Fruit fly (Drosophila melanogaster): ENCODE data around the gene Pgk.

The Pgk gene

dm6 chr2L:2751904-2752459 is 886 bp downstream of the Pgk start, which contains the start of gene Bacc (continued):
- peak; percentile 84 for TF ChIP-seq CG15011 (GFP tag; optimal IDR thresholded peaks at IDR 0.05)
- no peak for TF ChIP-seq CG10366 (GFP tag; IDR thresholded peaks at IDR 0.05)
- TF ChIP-seq Optix (GFP tag; IDR thresholded peaks at IDR 0.05): no peak
- TF ChIP-seq CG18764 (GFP tag; optimal IDR thresholded peaks at IDR 0.05): peak; percentile 78
- peak; percentile 70 to 92 for TF ChIP-seq Hr51 (GFP tag; optimal IDR thresholded peaks at IDR 0.05)
- TF ChIP-seq sens-2 (GFP tag; IDR thresholded peaks at IDR 0.05): no peak
- TF ChIP-seq lola (GFP tag; optimal IDR thresholded peaks at IDR 0.05): peak in 1 of 3 experiments; percentile 73
- TF ChIP-seq ftz-f1 (GFP tag; optimal IDR thresholded peaks at IDR 0.05): no peak
- peak; percentile 79 for TF ChIP-seq CG6813 (GFP tag; optimal IDR thresholded peaks at IDR 0.05)
- no peak for TF ChIP-seq sim (GFP tag; IDR thresholded peaks at IDR 0.05)
- TF ChIP-seq CG9932 (GFP tag; IDR thresholded peaks at IDR 0.05): no peak
- TF ChIP-seq Xrp1 (GFP tag; IDR thresholded peaks at IDR 0.05): no peak
- TF ChIP-seq Kr (GFP tag; optimal IDR thresholded peaks at IDR 0.05): no peak

DNA sequence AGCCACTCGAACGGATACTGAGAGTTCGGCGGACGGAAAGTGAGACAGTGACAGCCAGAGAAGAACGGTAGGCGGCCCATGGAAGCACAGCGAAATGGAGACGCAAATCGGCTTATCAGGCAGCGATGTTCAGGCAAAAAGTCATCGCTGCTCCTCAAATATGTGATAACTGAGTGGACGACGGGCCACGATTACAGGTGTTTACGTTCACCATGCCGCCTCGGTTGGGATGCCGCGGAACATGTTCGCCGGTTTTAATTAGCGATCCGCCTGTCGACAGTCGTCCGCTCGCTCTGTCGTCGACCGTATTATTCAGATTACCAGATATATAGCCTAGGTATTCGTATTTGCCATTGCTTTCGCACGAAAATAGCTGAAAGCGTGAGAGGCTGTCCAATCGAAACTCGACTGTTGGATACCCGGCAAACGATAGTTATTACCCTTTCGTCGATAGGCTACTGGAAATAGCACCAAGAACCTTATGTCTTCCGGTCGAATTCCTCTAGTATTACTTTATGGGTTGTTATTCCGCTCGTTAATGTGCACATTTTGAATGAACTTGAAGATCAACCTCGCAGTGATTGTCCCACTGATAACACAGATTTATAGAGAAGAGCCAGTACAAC is 1.7 kb downstream of the Pgk start:
- TF ChIP-seq BEAF-32 (GFP tag; optimal IDR thresholded peaks at IDR 0.05) (peak; percentile 4), CG12391 (tag; optimal IDR thresholded peaks at IDR 0.05) (no peak), ab (GFP tag; optimal IDR thresholded peaks at IDR 0.05) (no peak), tll (GFP tag; optimal IDR thresholded peaks at IDR 0.05) (no peak), exex (tag; optimal IDR thresholded peaks at IDR 0.05) (peak; percentile 77), CG12769 (tag; optimal IDR thresholded peaks at IDR 0.05) (peak; percentile 82), CG31224 (GFP tag; IDR thresholded peaks at IDR 0.05) (no peak), CG10543 (GFP tag; optimal IDR thresholded peaks at IDR 0.05) (peak; percentile 89), Dip3 (GFP tag; optimal IDR thresholded peaks at IDR 0.05) (no peak), sug (tag; optimal IDR thresholded peaks at IDR 0.05) (peak; percentile 81), Bteb2 (GFP tag; optimal IDR thresholded peaks at IDR 0.05) (no peak), Trl (optimal IDR thresholded peaks at IDR 0.05) (peak in 1 of 2 experiments; percentile 55), Trl (GFP tag; optimal IDR thresholded peaks at IDR 0.05) (no peak), Dll (GFP tag; IDR thresholded peaks at IDR 0.05; ENCODE audit: partially characterized antibody) (no peak), CG34376 (GFP tag; optimal IDR thresholded peaks at IDR 0.05) (peak; percentile 44), CG13894 (tag; optimal IDR thresholded peaks at IDR 0.05) (peak; percentile 97), D19B (GFP tag; optimal IDR thresholded peaks at IDR 0.05) (peak; percentile 94), Kr (GFP tag; optimal IDR thresholded peaks at IDR 0.05) (no peak), Lpt (GFP tag; optimal IDR thresholded peaks at IDR 0.05) (no peak), CG31365 (tag; optimal IDR thresholded peaks at IDR 0.05) (no peak), chn (GFP tag; optimal IDR thresholded peaks at IDR 0.05) (no peak), mirr (GFP tag; optimal IDR thresholded peaks at IDR 0.05) (peak; percentile 73), Deaf1 (tag; optimal IDR thresholded peaks at IDR 0.05) (peak; percentile 79), lbe (GFP tag; optimal IDR thresholded peaks at IDR 0.05) (peak; percentile 17), gro (GFP tag; optimal IDR thresholded peaks at IDR 0.05) (peak; percentile 36), Gsc (GFP tag; IDR thresholded peaks at IDR 0.05) (no peak), CG15479 (GFP tag; optimal IDR thresholded peaks at IDR 0.05) (peak; percentile 70), ftz-f1 (GFP tag; optimal IDR thresholded peaks at IDR 0.05) (peak; percentile 5), CG8290 (GFP tag; optimal IDR thresholded peaks at IDR 0.05) (no peak), CG8290 (tag; optimal IDR thresholded peaks at IDR 0.05) (peak in 1 of 2 experiments; percentile 53), sd (tag; optimal IDR thresholded peaks at IDR 0.05) (peak; percentile 82), NK7.1 (GFP tag; optimal IDR thresholded peaks at IDR 0.05) (no peak), CG31441 (GFP tag; IDR thresholded peaks at IDR 0.05) (no peak), HmgZ (tag; optimal IDR thresholded peaks at IDR 0.05) (peak; percentile 32), Spps (tag; optimal IDR thresholded peaks at IDR 0.05) (no peak), corto (GFP tag; optimal IDR thresholded peaks at IDR 0.05) (peak; percentile 36), CG15514 (GFP tag; optimal IDR thresholded peaks at IDR 0.05) (peak; percentile 41)
